Worm (Caenorhabditis elegans) whole organism, midembryonic: ENCODE results near the gene C06B8.3.

Source experiments
- T22C8.4 ChIP-seq: fragments of 200-800 bp; sonication (Bioruptor generic); IDR thresholded peaks from 2 replicates; pipeline ENCODE4 v1.3.6; 2022; ENCODE audit warnings: missing genetic modification characterization, missing compliant biosample characterization
- cog-1 ChIP-seq: sonication (generic microtip); optimal IDR thresholded peaks from 2 replicates; lab custom pipeline; 2016; ENCODE audit warnings: missing genetic modification characterization, missing compliant biosample characterization
- flt-1 ChIP-seq: fragments of 200-800 bp; sonication (Bioruptor generic); IDR thresholded peaks from 2 replicates; pipeline ENCODE4 v1.3.6; 2022; ENCODE audit warnings: missing genetic modification characterization, missing compliant biosample characterization
- klf-2 ChIP-seq: fragments of 200-800 bp; sonication (Bioruptor generic); conservative IDR thresholded peaks from 2 replicates; pipeline ENCODE4 v1.3.6; 2022; ENCODE audit warnings: missing genetic modification reagents, missing genetic modification characterization, missing compliant biosample characterization
- med-1 ChIP-seq: sonication (generic microtip); optimal IDR thresholded peaks from 2 replicates; lab custom pipeline; 2017; ENCODE audit warnings: missing genetic modification characterization, mild to moderate bottlenecking, missing compliant biosample characterization, antibody characterized with exemption, missing genetic modification reagents; ENCODE audit not compliant: insufficient read depth
- ref-1 ChIP-seq: fragments of 200-800 bp; sonication (Bioruptor generic); conservative IDR thresholded peaks from 2 replicates; pipeline ENCODE4 v1.3.6; 2022; ENCODE audit warnings: missing genetic modification reagents, missing genetic modification characterization, missing compliant biosample characterization
- tab-1 ChIP-seq: fragments of 200-800 bp; sonication (Bioruptor generic); IDR thresholded peaks from 2 replicates; pipeline ENCODE4 v1.3.6; 2022; ENCODE audit warnings: missing genetic modification characterization, missing compliant biosample characterization
- ztf-23 ChIP-seq: fragments of 200-800 bp; sonication (Bioruptor generic); IDR thresholded peaks from 2 replicates; pipeline ENCODE4 v1.3.6; 2022; ENCODE audit warnings: missing genetic modification reagents, missing genetic modification characterization, missing compliant biosample characterization
- ztf-29 ChIP-seq: fragments of 200-800 bp; sonication (Bioruptor generic); IDR thresholded peaks from 2 replicates; pipeline ENCODE4 v1.3.6; 2022; ENCODE audit warnings: missing genetic modification reagents, missing genetic modification characterization, missing compliant biosample characterization

- TF ChIP-seq tab-1 (GFP tag; lab: Robert Waterston, UW) (no peak), ztf-23 (GFP tag; lab: Robert Waterston, UW) (no peak), klf-2 (no peak), ref-1 (GFP tag; lab: Robert Waterston, UW) (no peak), T22C8.4 (GFP tag; lab: Robert Waterston, UW) (no peak), cog-1 (tag; lab: Kevin White, UChicago) (no peak), ztf-29 (no peak), flt-1 (GFP tag; lab: Robert Waterston, UW) (no peak), med-1 (GFP tag; lab: Kevin White, UChicago) (no peak)
These were observed 37.5 kb upstream of the C06B8.3 start, which contains the start of gene lgc-31 for ce11 chrV:15521920-15522319.
